Worm (Caenorhabditis elegans) whole organism, L2 larva: ENCODE measurements around the gene K02D10.3.

Experiments
- C34F6.9 ChIP-seq: fragments of 150-350 bp; optimal IDR thresholded peaks from 2 replicates; lab custom pipeline; 2014; ENCODE audit warnings: missing biosample characterization, missing genetic modification characterization
- F13H6.1 ChIP-seq: sonication (generic microtip); optimal IDR thresholded peaks from 2 replicates; lab custom pipeline; 2016; ENCODE audit warnings: missing genetic modification characterization, missing compliant biosample characterization
- R02D3.7 ChIP-seq: fragments of 150-350 bp; optimal IDR thresholded peaks from 2 replicates; lab custom pipeline; 2014; ENCODE audit warnings: missing biosample characterization, missing genetic modification characterization
- Y55F3AM.14 ChIP-seq: fragments of 200-800 bp; sonication (Bioruptor generic); optimal IDR thresholded peaks from 2 replicates; lab custom pipeline; 2018; ENCODE audit warnings: mild to moderate bottlenecking, missing genetic modification characterization, missing compliant biosample characterization
- ZK546.5 ChIP-seq: sonication (generic microtip); optimal IDR thresholded peaks from 2 replicates; lab custom pipeline; 2017; ENCODE audit warnings: missing biosample characterization, missing genetic modification characterization
- alr-1 ChIP-seq: fragments of 150-350 bp; optimal IDR thresholded peaks from 2 replicates; lab custom pipeline; 2014; ENCODE audit warnings: missing biosample characterization, missing genetic modification characterization
- aly-2 ChIP-seq: fragments of 150-350 bp; optimal IDR thresholded peaks from 2 replicates; lab custom pipeline; 2014; ENCODE audit warnings: missing biosample characterization, missing genetic modification characterization
- ama-1 ChIP-seq: fragments of 150-350 bp; optimal IDR thresholded peaks from 2 replicates; lab custom pipeline; 2018; ENCODE audit warnings: inconsistent platforms
- blmp-1 ChIP-seq: sonication (generic microtip); optimal IDR thresholded peaks from 2 replicates; lab custom pipeline; 2017; ENCODE audit warnings: missing genetic modification characterization, mild to moderate bottlenecking, missing compliant biosample characterization, antibody characterized with exemption, moderate library complexity; ENCODE audit not compliant: insufficient read depth
- ceh-16 ChIP-seq: fragments of 150-350 bp; optimal IDR thresholded peaks from 2 replicates; lab custom pipeline; 2014; ENCODE audit warnings: missing biosample characterization, missing genetic modification characterization
- ceh-82 ChIP-seq: fragments of 150-350 bp; optimal IDR thresholded peaks from 2 replicates; lab custom pipeline; 2014; ENCODE audit warnings: missing biosample characterization, missing genetic modification characterization
- crh-2 ChIP-seq: sonication (generic microtip); optimal IDR thresholded peaks from 2 replicates; lab custom pipeline; 2017; ENCODE audit warnings: missing biosample characterization, missing genetic modification characterization
- dmd-4 ChIP-seq: sonication (generic microtip); optimal IDR thresholded peaks from 2 replicates; lab custom pipeline; 2017; ENCODE audit warnings: missing biosample characterization, missing genetic modification characterization
- egl-27 ChIP-seq: sonication (generic microtip); optimal IDR thresholded peaks from 3 replicates; lab custom pipeline; 2017; ENCODE audit warnings: missing biosample characterization, missing genetic modification reagents, missing genetic modification characterization
- elt-1 ChIP-seq: fragments of 150-350 bp; optimal IDR thresholded peaks from 2 replicates; lab custom pipeline; 2014; ENCODE audit warnings: missing biosample characterization, missing genetic modification characterization
- elt-3 ChIP-seq: sonication (generic microtip); optimal IDR thresholded peaks from 2 replicates; lab custom pipeline; 2017; ENCODE audit warnings: missing biosample characterization, missing genetic modification characterization
- fos-1 ChIP-seq: fragments of 150-350 bp; optimal IDR thresholded peaks from 2 replicates; lab custom pipeline; 2014; ENCODE audit warnings: missing biosample characterization, missing genetic modification characterization
- gmeb-1 ChIP-seq: fragments of 150-350 bp; optimal IDR thresholded peaks from 2 replicates; lab custom pipeline; 2014; ENCODE audit warnings: missing biosample characterization, missing genetic modification characterization
- lin-11 ChIP-seq: fragments of 150-350 bp; sonication (generic microtip); optimal IDR thresholded peaks from 2 replicates; lab custom pipeline; 2014; ENCODE audit warnings: missing biosample characterization, missing genetic modification characterization, inconsistent platforms, mixed read lengths
- lin-13 ChIP-seq: fragments of 150-350 bp; optimal IDR thresholded peaks from 2 replicates; lab custom pipeline; 2014; ENCODE audit warnings: missing biosample characterization, missing genetic modification reagents, missing genetic modification characterization
- lin-39 ChIP-seq: fragments of 150-350 bp; optimal IDR thresholded peaks from 2 replicates; lab custom pipeline; 2014; ENCODE audit warnings: missing biosample characterization, missing genetic modification reagents, missing genetic modification characterization
- lsy-2 ChIP-seq, 2 experiments: fragments of 150-350 bp in 1 of 2; sonication (generic microtip) in 1 of 2; optimal IDR thresholded peaks; 2 replicates each; lab custom pipeline; 2014 to 2017; ENCODE audit warnings: missing biosample characterization in 2 of 2, missing genetic modification characterization in 2 of 2
- mab-5 ChIP-seq: fragments of 150-350 bp; optimal IDR thresholded peaks from 2 replicates; lab custom pipeline; 2014; ENCODE audit warnings: missing biosample characterization, missing genetic modification characterization
- mdl-1 ChIP-seq, 2 experiments: fragments of 150-350 bp in 1 of 2; sonication (generic microtip) in 1 of 2; optimal IDR thresholded peaks; 2 replicates each; lab custom pipeline; 2017; ENCODE audit warnings: missing biosample characterization in 2 of 2, missing genetic modification characterization in 2 of 2
- nhr-10 ChIP-seq: sonication (generic microtip); optimal IDR thresholded peaks from 2 replicates; lab custom pipeline; 2017; ENCODE audit warnings: missing biosample characterization, missing genetic modification characterization
- nhr-11 ChIP-seq: fragments of 150-350 bp; optimal IDR thresholded peaks from 2 replicates; lab custom pipeline; 2014; ENCODE audit warnings: missing biosample characterization, missing genetic modification characterization
- nhr-12 ChIP-seq: fragments of 150-350 bp; optimal IDR thresholded peaks from 2 replicates; lab custom pipeline; 2014; ENCODE audit warnings: missing biosample characterization, missing genetic modification characterization
- nhr-129 ChIP-seq: fragments of 150-350 bp; optimal IDR thresholded peaks from 2 replicates; lab custom pipeline; 2014; ENCODE audit warnings: missing biosample characterization, missing genetic modification characterization
- nhr-21 ChIP-seq: fragments of 150-350 bp; optimal IDR thresholded peaks from 2 replicates; lab custom pipeline; 2014; ENCODE audit warnings: missing biosample characterization, missing genetic modification characterization
- nhr-23 ChIP-seq: fragments of 150-350 bp; optimal IDR thresholded peaks from 2 replicates; lab custom pipeline; 2014; ENCODE audit warnings: missing biosample characterization, missing genetic modification reagents, missing genetic modification characterization
- nhr-237 ChIP-seq: fragments of 150-350 bp; optimal IDR thresholded peaks from 2 replicates; lab custom pipeline; 2014; ENCODE audit warnings: missing biosample characterization, missing genetic modification characterization
- nhr-25 ChIP-seq: fragments of 150-350 bp; sonication (generic microtip); optimal IDR thresholded peaks from 3 replicates; lab custom pipeline; 2014; ENCODE audit warnings: missing biosample characterization, missing genetic modification characterization
- nhr-6 ChIP-seq: fragments of 150-350 bp; optimal IDR thresholded peaks from 2 replicates; lab custom pipeline; 2014; ENCODE audit warnings: missing biosample characterization, missing genetic modification characterization
- nhr-77 ChIP-seq: fragments of 150-350 bp; optimal IDR thresholded peaks from 2 replicates; lab custom pipeline; 2014; ENCODE audit warnings: missing biosample characterization, missing genetic modification characterization
- peb-1 ChIP-seq: fragments of 150-350 bp; optimal IDR thresholded peaks from 2 replicates; lab custom pipeline; 2014; ENCODE audit warnings: missing biosample characterization, missing genetic modification characterization
- sem-4 ChIP-seq: fragments of 150-350 bp; optimal IDR thresholded peaks from 2 replicates; lab custom pipeline; 2014; ENCODE audit warnings: missing biosample characterization, missing genetic modification reagents, missing genetic modification characterization
- skn-1 ChIP-seq: sonication (generic microtip); optimal IDR thresholded peaks from 2 replicates; lab custom pipeline; 2017; ENCODE audit warnings: missing biosample characterization, missing genetic modification characterization
- sma-3 ChIP-seq: sonication (generic microtip); optimal IDR thresholded peaks from 2 replicates; lab custom pipeline; 2016; ENCODE audit warnings: missing genetic modification reagents, missing genetic modification characterization, missing compliant biosample characterization
- sma-9 ChIP-seq, 2 experiments: fragments of 150-350 bp in 1 of 2; sonication (generic microtip) in 1 of 2; optimal IDR thresholded peaks; 2 replicates each; lab custom pipeline; 2014 to 2016; ENCODE audit warnings: missing genetic modification characterization in 2 of 2, mild to moderate bottlenecking in 1 of 2, missing biosample characterization in 1 of 2, missing compliant biosample characterization in 1 of 2, missing genetic modification reagents in 1 of 2, moderate library complexity in 1 of 2
- snpc-4 ChIP-seq: fragments of 150-350 bp; optimal IDR thresholded peaks from 2 replicates; lab custom pipeline; 2014; ENCODE audit warnings: missing biosample characterization, missing genetic modification characterization
- unc-39 ChIP-seq: fragments of 150-350 bp; optimal IDR thresholded peaks from 2 replicates; lab custom pipeline; 2014; ENCODE audit warnings: missing biosample characterization, missing genetic modification characterization
- unc-55 ChIP-seq: fragments of 150-350 bp; sonication (generic microtip); optimal IDR thresholded peaks from 3 replicates; lab custom pipeline; 2014; ENCODE audit warnings: missing biosample characterization, missing genetic modification reagents, missing genetic modification characterization
- unc-62 ChIP-seq: fragments of 150-350 bp; optimal IDR thresholded peaks from 2 replicates; lab custom pipeline; 2014; ENCODE audit warnings: missing biosample characterization, missing genetic modification reagents, missing genetic modification characterization
- zag-1 ChIP-seq: fragments of 150-350 bp; optimal IDR thresholded peaks from 2 replicates; lab custom pipeline; 2014; ENCODE audit warnings: missing biosample characterization, missing genetic modification characterization
- ztf-1 ChIP-seq: fragments of 200-800 bp; sonication (Bioruptor generic); conservative IDR thresholded peaks from 2 replicates; pipeline ENCODE4 v1.3.6; 2022; ENCODE audit warnings: missing genetic modification characterization, missing compliant biosample characterization
- ztf-11 ChIP-seq: sonication (generic microtip); optimal IDR thresholded peaks from 2 replicates; lab custom pipeline; 2017; ENCODE audit warnings: missing biosample characterization, missing genetic modification characterization
- ztf-4 ChIP-seq: fragments of 150-350 bp; optimal IDR thresholded peaks from 2 replicates; lab custom pipeline; 2014; ENCODE audit warnings: missing biosample characterization, missing genetic modification characterization

The K02D10.3 gene

DNA sequence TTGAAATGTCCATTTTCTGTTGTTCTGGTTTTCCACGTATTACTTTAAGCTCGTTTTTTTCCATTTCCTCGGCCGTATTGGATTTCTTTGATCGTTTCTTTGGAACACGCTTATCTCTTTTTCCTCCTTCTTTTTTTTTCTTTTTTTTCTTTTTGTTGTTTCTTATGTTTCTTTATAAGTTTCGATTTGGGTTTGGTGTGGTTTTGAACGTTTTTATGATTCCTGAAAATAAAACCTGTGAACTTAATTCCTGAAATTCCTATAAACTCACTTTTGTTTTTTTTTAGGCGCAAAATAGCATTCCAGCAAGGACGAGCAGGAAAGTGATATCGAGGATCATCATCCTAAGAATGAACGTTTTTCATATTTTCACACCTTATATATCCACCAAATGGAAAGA, 589 bp downstream of the K02D10.3 start, which contains the start of gene K02D10.2:
Gene K02D10.2 (minus strand): TSS at position 101 of the 400 bp plus-strand sequence.
- TF ChIP-seq nhr-21 (tag; lab: Kevin White, UChicago), result no peak
- TF ChIP-seq R02D3.7 (tag; lab: Kevin White, UChicago), result no peak
- no peak for TF ChIP-seq zag-1 (tag; lab: Kevin White, UChicago)
- TF ChIP-seq nhr-25, result no peak
- no peak for TF ChIP-seq ceh-82
- TF ChIP-seq lin-13, result no peak

DNA sequence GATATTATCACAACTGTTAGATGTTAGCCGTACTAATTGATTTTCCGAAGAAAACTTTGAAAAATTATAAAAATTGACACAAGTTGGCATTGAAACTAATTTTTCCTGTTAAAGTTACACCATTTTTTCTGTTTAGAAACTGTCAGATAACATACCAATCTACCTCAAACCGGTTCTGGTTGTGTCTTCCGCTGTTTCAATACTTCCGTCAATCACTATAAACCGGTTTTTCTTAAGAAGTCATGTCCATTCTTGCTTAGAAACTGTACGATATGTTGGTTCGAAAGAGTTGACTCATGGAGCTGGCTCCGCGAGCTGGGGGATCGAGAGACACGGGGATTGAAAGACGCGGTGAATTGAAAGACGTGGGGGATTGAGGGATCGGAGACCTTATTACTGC, 1.5 kb downstream of the K02D10.3 start:
- TF ChIP-seq sma-9 (GFP tag; optimal IDR thresholded peaks at IDR 0.05; lab: Kevin White, UChicago) (no peak), sma-9 (tag; optimal IDR thresholded peaks at IDR 0.05; lab: Kevin White, UChicago) (no peak), nhr-25 (peak; percentile 48)

DNA sequence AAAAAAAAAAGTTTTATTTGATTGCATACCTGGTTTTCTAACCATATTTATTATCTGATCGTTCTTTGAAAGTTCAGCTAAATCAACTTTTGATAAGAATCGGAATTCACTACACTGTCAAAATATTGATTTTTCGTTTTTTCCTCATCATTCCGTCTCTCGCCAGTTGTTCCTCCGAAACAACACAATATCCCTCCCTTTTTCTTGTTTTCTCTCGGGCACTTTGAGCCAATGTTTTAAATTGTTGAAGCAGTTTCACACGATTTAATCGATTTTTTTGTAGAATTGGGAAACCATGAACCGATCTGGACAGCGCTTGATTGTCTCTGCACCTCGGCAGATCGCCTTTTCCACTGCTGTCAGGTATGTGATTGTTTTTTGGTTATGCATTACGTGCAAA, 2.5 kb downstream of the K02D10.3 start, which contains the start of gene K02D10.1:
Gene K02D10.1 (plus strand): TSS at position 284 of the 400 bp plus-strand sequence.
- no peak for TF ChIP-seq nhr-237 (tag; lab: Kevin White, UChicago)
- peak; percentile 12 for TF ChIP-seq C34F6.9 (tag; lab: Kevin White, UChicago)
- TF ChIP-seq nhr-12 (tag; lab: Kevin White, UChicago), result no peak
- TF ChIP-seq ama-1 (lab: Kevin White, UChicago), result peak; percentile 2

DNA sequence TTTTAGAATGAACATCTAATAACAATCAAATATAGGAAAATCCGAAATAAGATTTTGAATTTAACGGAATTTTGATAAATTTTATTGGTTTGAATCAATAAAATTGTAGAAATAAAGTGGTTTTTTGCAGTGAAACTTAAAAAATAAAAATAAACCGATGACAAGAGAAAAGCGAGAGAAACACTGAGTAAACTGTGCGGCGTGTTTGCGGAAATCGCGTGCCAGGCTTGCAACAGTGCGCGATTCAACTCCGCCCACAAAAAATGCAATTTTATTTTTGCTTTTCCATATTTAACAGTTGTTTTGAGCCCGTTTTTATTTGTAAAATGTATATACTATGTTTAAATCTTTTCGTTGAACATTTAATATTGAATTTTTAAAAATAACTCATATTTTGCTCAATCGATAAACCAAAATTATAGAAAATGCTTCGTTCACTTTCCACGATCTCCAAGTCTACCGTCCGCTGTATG, 3.8 kb downstream of the K02D10.3 start, which contains the start of gene mtss-1:
Gene mtss-1 (plus strand): TSS at position 423 of the 473 bp plus-strand sequence.
- TF ChIP-seq egl-27 (tag; lab: Kevin White, UChicago) (no peak), unc-62 (no peak), fos-1 (tag; lab: Kevin White, UChicago) (no peak), sma-9 (GFP tag; optimal IDR thresholded peaks at IDR 0.05; lab: Kevin White, UChicago) (peak; percentile 52), sma-9 (tag; optimal IDR thresholded peaks at IDR 0.05; lab: Kevin White, UChicago) (no peak), gmeb-1 (peak; percentile 58), zag-1 (tag; lab: Kevin White, UChicago) (no peak), R02D3.7 (tag; lab: Kevin White, UChicago) (no peak), nhr-23 (tag; lab: Kevin White, UChicago) (no peak), peb-1 (no peak), lin-39 (no peak), ceh-82 (no peak), sma-3 (GFP tag; lab: Kevin White, UChicago) (peak; percentile 41), sem-4 (tag; lab: Kevin White, UChicago) (no peak), unc-39 (tag; lab: Kevin White, UChicago) (no peak), mdl-1 (tag; optimal IDR thresholded peaks at IDR 0.05; lab: Kevin White, UChicago) (no peak), alr-1 (tag; lab: Kevin White, UChicago) (no peak), ztf-11 (tag; lab: Kevin White, UChicago) (no peak), nhr-11 (tag; lab: Kevin White, UChicago) (no peak), nhr-237 (tag; lab: Kevin White, UChicago) (no peak), snpc-4 (tag; lab: Kevin White, UChicago) (no peak), skn-1 (peak; percentile 13), C34F6.9 (tag; lab: Kevin White, UChicago) (peak; percentile 50), nhr-129 (tag; lab: Kevin White, UChicago) (peak; percentile 49), lin-13 (peak; percentile 48), lin-11 (tag; lab: Kevin White, UChicago) (peak; percentile 45), unc-55 (peak; percentile 73), Y55F3AM.14 (GFP tag; lab: Kevin White, UChicago) (no peak), ceh-16 (tag; lab: Kevin White, UChicago) (no peak), nhr-21 (tag; lab: Kevin White, UChicago) (no peak), elt-1 (tag; lab: Kevin White, UChicago) (no peak), nhr-10 (tag; lab: Kevin White, UChicago) (no peak), mab-5 (tag; lab: Kevin White, UChicago) (peak; percentile 44), aly-2 (tag; lab: Kevin White, UChicago) (no peak), ztf-1 (GFP tag; lab: Robert Waterston, UW) (no peak), nhr-6 (tag; lab: Kevin White, UChicago) (no peak), dmd-4 (tag; lab: Kevin White, UChicago) (no peak), ztf-4 (tag; lab: Kevin White, UChicago) (no peak), ZK546.5 (tag; lab: Kevin White, UChicago) (no peak), blmp-1 (tag; lab: Kevin White, UChicago) (peak; percentile 1), lsy-2 (tag; optimal IDR thresholded peaks at IDR 0.05; lab: Kevin White, UChicago) (peak; percentile 26 to 67), elt-3 (no peak), F13H6.1 (tag; lab: Kevin White, UChicago) (peak; percentile 69), ama-1 (lab: Kevin White, UChicago) (no peak), crh-2 (tag; lab: Kevin White, UChicago) (peak; percentile 38), nhr-77 (tag; lab: Kevin White, UChicago) (no peak)
